Fruit fly (Drosophila melanogaster) whole organism, embryonic: ENCODE data around the gene ebd1.

ENCODE experiments used
- CG10209 ChIP-seq: fragments of 200-800 bp; sonication (Bioruptor generic); optimal IDR thresholded peaks from 3 replicates; lab custom pipeline; 2017; ENCODE audit warnings: missing biosample characterization, mild to moderate bottlenecking, missing genetic modification characterization, missing genetic modification reagents
- CG12219 ChIP-seq: fragments of 200-800 bp; sonication (Bioruptor generic); optimal IDR thresholded peaks from 3 replicates; lab custom pipeline; 2018; ENCODE audit warnings: missing biosample characterization, mild to moderate bottlenecking, missing genetic modification characterization
- CG12236 ChIP-seq: fragments of 200-800 bp; sonication (Bioruptor generic); optimal IDR thresholded peaks from 2 replicates; lab custom pipeline; 2016; ENCODE audit warnings: missing biosample characterization, missing genetic modification characterization
- CG13123 ChIP-seq: fragments of 200-800 bp; sonication (Bioruptor generic); optimal IDR thresholded peaks from 2 replicates; lab custom pipeline; 2016; ENCODE audit warnings: missing biosample characterization, missing genetic modification characterization
- CG13296 ChIP-seq: fragments of 200-800 bp; sonication (Bioruptor generic); optimal IDR thresholded peaks from 3 replicates; lab custom pipeline; 2018; ENCODE audit warnings: missing biosample characterization, mild to moderate bottlenecking, missing genetic modification characterization
- CG13894 ChIP-seq: fragments of 200-800 bp; sonication (Bioruptor generic); optimal IDR thresholded peaks from 3 replicates; lab custom pipeline; 2018; ENCODE audit warnings: missing biosample characterization, mild to moderate bottlenecking, missing genetic modification characterization, moderate library complexity
- CG14860 ChIP-seq: fragments of 200-800 bp; sonication (Bioruptor generic); IDR thresholded peaks from 3 replicates; pipeline ENCODE4 v1.3.6; 2022; ENCODE audit warnings: missing biosample characterization, missing genetic modification characterization; ENCODE audit not compliant: partially characterized antibody
- CG1792 ChIP-seq: fragments of 200-800 bp; sonication (Bioruptor generic); optimal IDR thresholded peaks from 2 replicates; lab custom pipeline; 2016; ENCODE audit warnings: missing biosample characterization, missing genetic modification characterization
- CG1832 ChIP-seq: fragments of 200-800 bp; sonication (Bioruptor generic); optimal IDR thresholded peaks from 2 replicates; lab custom pipeline; 2017; ENCODE audit warnings: missing biosample characterization, mild to moderate bottlenecking, missing genetic modification characterization, inconsistent platforms
- CG18476 ChIP-seq: fragments of 200-800 bp; sonication (Bioruptor generic); optimal IDR thresholded peaks from 2 replicates; lab custom pipeline; 2016; ENCODE audit warnings: missing biosample characterization, mild to moderate bottlenecking, missing genetic modification characterization
- CG2199 ChIP-seq: fragments of 200-800 bp; sonication (Bioruptor generic); IDR thresholded peaks from 3 replicates; pipeline ENCODE4 v1.3.6; 2022; ENCODE audit warnings: missing biosample characterization, missing genetic modification characterization
- CG33213 ChIP-seq: fragments of 200-800 bp; sonication (Bioruptor generic); optimal IDR thresholded peaks from 3 replicates; lab custom pipeline; 2016; ENCODE audit warnings: missing biosample characterization, missing genetic modification characterization
- CG34376 ChIP-seq: fragments of 200-800 bp; sonication (Bioruptor generic); optimal IDR thresholded peaks from 2 replicates; lab custom pipeline; 2018; ENCODE audit warnings: missing biosample characterization, mild to moderate bottlenecking, missing genetic modification characterization
- CG3838 ChIP-seq: fragments of 200-800 bp; sonication (Bioruptor generic); optimal IDR thresholded peaks from 3 replicates; lab custom pipeline; 2016; ENCODE audit warnings: missing biosample characterization, missing genetic modification characterization
- CG4424 ChIP-seq: fragments of 200-800 bp; sonication (Bioruptor generic); optimal IDR thresholded peaks from 3 replicates; lab custom pipeline; 2016; ENCODE audit warnings: missing biosample characterization, missing genetic modification characterization
- CG4820 ChIP-seq: fragments of 200-800 bp; sonication (Bioruptor generic); optimal IDR thresholded peaks from 3 replicates; lab custom pipeline; 2016; ENCODE audit warnings: missing biosample characterization, missing genetic modification characterization
- CG6272 ChIP-seq: fragments of 200-800 bp; sonication (Bioruptor generic); IDR thresholded peaks from 2 replicates; pipeline ENCODE4 v1.3.6; 2022; ENCODE audit warnings: missing biosample characterization, missing genetic modification characterization
- CG6765 ChIP-seq: fragments of 200-800 bp; sonication (Bioruptor generic); optimal IDR thresholded peaks from 3 replicates; lab custom pipeline; 2017; ENCODE audit warnings: missing biosample characterization, mild to moderate bottlenecking, missing genetic modification characterization
- CG7987 ChIP-seq: fragments of 200-800 bp; sonication (Bioruptor generic); optimal IDR thresholded peaks from 2 replicates; lab custom pipeline; 2018; ENCODE audit warnings: missing biosample characterization, mild to moderate bottlenecking, missing genetic modification characterization, moderate library complexity
- CG8478 ChIP-seq: fragments of >200 bp; optimal IDR thresholded peaks from 2 replicates; lab custom pipeline; 2018
- CG9797 ChIP-seq: fragments of 200-800 bp; sonication (Bioruptor generic); optimal IDR thresholded peaks from 3 replicates; lab custom pipeline; 2018; ENCODE audit warnings: missing biosample characterization, mild to moderate bottlenecking, missing genetic modification characterization
- Camta ChIP-seq: fragments of 200-800 bp; sonication (Bioruptor generic); optimal IDR thresholded peaks from 2 replicates; lab custom pipeline; 2016; ENCODE audit warnings: missing biosample characterization, missing genetic modification characterization
- Dbx ChIP-seq: fragments of 200-800 bp; sonication (Bioruptor generic); IDR thresholded peaks from 3 replicates; pipeline ENCODE4 v1.3.6; 2022; ENCODE audit warnings: missing biosample characterization, missing genetic modification characterization
- ERR ChIP-seq: fragments of 200-800 bp; sonication (Bioruptor generic); optimal IDR thresholded peaks from 2 replicates; lab custom pipeline; 2016; ENCODE audit warnings: missing biosample characterization, missing genetic modification characterization
- Fer2 ChIP-seq: fragments of 200-800 bp; sonication (Bioruptor generic); optimal IDR thresholded peaks from 2 replicates; lab custom pipeline; 2018; ENCODE audit warnings: missing biosample characterization, mild to moderate bottlenecking, missing genetic modification characterization, moderate library complexity
- Gug ChIP-seq: fragments of 200-800 bp; sonication (Bioruptor generic); IDR thresholded peaks from 4 replicates; pipeline ENCODE4 v1.3.6; 2022; ENCODE audit warnings: missing biosample characterization, missing genetic modification characterization
- HmgZ ChIP-seq: fragments of 200-800 bp; sonication (Bioruptor generic); optimal IDR thresholded peaks from 2 replicates; lab custom pipeline; 2018; ENCODE audit warnings: missing biosample characterization, mild to moderate bottlenecking, missing genetic modification characterization
- Lpt ChIP-seq: fragments of >200 bp; optimal IDR thresholded peaks from 2 replicates; lab custom pipeline; 2018; ENCODE audit warnings: missing biosample characterization, missing genetic modification characterization
- Mad ChIP-seq: fragments of 200-800 bp; sonication (Bioruptor generic); optimal IDR thresholded peaks from 2 replicates; lab custom pipeline; 2016; ENCODE audit warnings: missing biosample characterization, missing genetic modification characterization
- Stat92E ChIP-seq, 3 experiments: fragments of >200 bp in 2 of 3; fragments of 200-800 bp in 1 of 3; sonication (Bioruptor generic) in 1 of 3; optimal IDR thresholded peaks; 2 replicates each; lab custom pipeline; 2017 to 2019; ENCODE audit warnings: missing biosample characterization in 3 of 3, missing genetic modification characterization in 3 of 3, mild to moderate bottlenecking in 1 of 3, moderate library complexity in 1 of 3
- Trl ChIP-seq, 3 experiments: fragments of >200 bp in 2 of 3; fragments of 200-800 bp in 1 of 3; sonication (Bioruptor generic) in 1 of 3; optimal IDR thresholded peaks; 2 replicates in 1 of 3; 3 replicates in 2 of 3; lab custom pipeline; 2016 to 2017; ENCODE audit warnings: missing biosample characterization in 1 of 3, missing genetic modification characterization in 1 of 3
- Vsx1 ChIP-seq: fragments of 200-800 bp; sonication (Bioruptor generic); optimal IDR thresholded peaks from 2 replicates; lab custom pipeline; 2017; ENCODE audit warnings: missing biosample characterization, mild to moderate bottlenecking, missing genetic modification characterization, missing genetic modification reagents
- abd-A ChIP-seq: fragments of 200-800 bp; sonication (Bioruptor generic); optimal IDR thresholded peaks from 3 replicates; lab custom pipeline; 2019; ENCODE audit warnings: missing biosample characterization, mild to moderate bottlenecking, missing genetic modification characterization, moderate library complexity
- bab2 ChIP-seq: fragments of 200-800 bp; sonication (Bioruptor generic); optimal IDR thresholded peaks from 2 replicates; lab custom pipeline; 2016; ENCODE audit warnings: missing biosample characterization, missing genetic modification characterization
- crol ChIP-seq: fragments of 200-800 bp; sonication (Bioruptor generic); IDR thresholded peaks from 2 replicates; pipeline ENCODE4 v1.3.6; 2022; ENCODE audit warnings: missing biosample characterization, missing genetic modification characterization
- dan ChIP-seq: fragments of 200-800 bp; sonication (Bioruptor generic); IDR thresholded peaks from 2 replicates; pipeline ENCODE4 v1.3.6; 2022; ENCODE audit warnings: missing biosample characterization, missing genetic modification characterization
- dysf ChIP-seq: fragments of 200-800 bp; sonication (Bioruptor generic); IDR thresholded peaks from 3 replicates; pipeline ENCODE4 v1.3.6; 2022; ENCODE audit warnings: missing biosample characterization, missing genetic modification characterization
- eve ChIP-seq, 2 experiments: fragments of >200 bp; optimal IDR thresholded peaks; 2 replicates each; lab custom pipeline; 2017; ENCODE audit warnings: missing biosample characterization in 2 of 2, missing genetic modification characterization in 2 of 2
- fd64A ChIP-seq: fragments of 200-800 bp; sonication (Bioruptor generic); optimal IDR thresholded peaks from 3 replicates; lab custom pipeline; 2018; ENCODE audit warnings: missing biosample characterization, mild to moderate bottlenecking, missing genetic modification characterization
- jing ChIP-seq: fragments of 200-800 bp; sonication (Bioruptor generic); optimal IDR thresholded peaks from 2 replicates; lab custom pipeline; 2018; ENCODE audit warnings: missing biosample characterization, mild to moderate bottlenecking, missing genetic modification characterization
- jumu ChIP-seq: fragments of 200-800 bp; sonication (Bioruptor generic); optimal IDR thresholded peaks from 3 replicates; lab custom pipeline; 2016; ENCODE audit warnings: missing biosample characterization, missing genetic modification characterization
- nom ChIP-seq: fragments of 200-800 bp; sonication (Bioruptor generic); optimal IDR thresholded peaks from 2 replicates; lab custom pipeline; 2017; ENCODE audit warnings: missing biosample characterization, missing genetic modification characterization, mild to moderate bottlenecking, moderate library complexity, missing genetic modification reagents
- odd ChIP-seq: fragments of 200-800 bp; sonication (Bioruptor generic); optimal IDR thresholded peaks from 2 replicates; lab custom pipeline; 2017; ENCODE audit warnings: missing biosample characterization, mild to moderate bottlenecking, missing genetic modification characterization
- otp ChIP-seq: fragments of 200-800 bp; sonication (Bioruptor generic); IDR thresholded peaks from 3 replicates; pipeline ENCODE4, ENCODE4 v1.3.6; 2022; ENCODE audit warnings: missing biosample characterization, missing genetic modification characterization
- pfk ChIP-seq: fragments of 200-800 bp; sonication (Bioruptor generic); optimal IDR thresholded peaks from 2 replicates; lab custom pipeline; 2018; ENCODE audit warnings: missing biosample characterization, mild to moderate bottlenecking, missing genetic modification characterization, moderate library complexity
- salm ChIP-seq: fragments of 200-800 bp; sonication (Bioruptor generic); optimal IDR thresholded peaks from 2 replicates; lab custom pipeline; 2018; ENCODE audit warnings: missing biosample characterization, mild to moderate bottlenecking, missing genetic modification characterization
- sens-2 ChIP-seq: fragments of 200-800 bp; sonication (Bioruptor generic); IDR thresholded peaks from 2 replicates; pipeline ENCODE4 v1.3.6; 2022; ENCODE audit warnings: missing biosample characterization, missing genetic modification characterization
- toy ChIP-seq: fragments of 200-800 bp; sonication (Bioruptor generic); IDR thresholded peaks from 2 replicates; pipeline ENCODE4 v1.3.6; 2022; ENCODE audit warnings: missing biosample characterization, missing genetic modification characterization
- tx ChIP-seq: fragments of 200-800 bp; sonication (Bioruptor generic); optimal IDR thresholded peaks from 2 replicates; lab custom pipeline; 2016; ENCODE audit warnings: missing biosample characterization, missing genetic modification characterization
- vfl ChIP-seq: fragments of 200-800 bp; sonication (Bioruptor generic); optimal IDR thresholded peaks from 2 replicates; lab custom pipeline; 2016; ENCODE audit warnings: missing biosample characterization, missing genetic modification characterization
- vvl ChIP-seq: fragments of 200-800 bp; sonication (Bioruptor generic); IDR thresholded peaks from 2 replicates; pipeline ENCODE4 v1.3.6; 2022; ENCODE audit warnings: missing biosample characterization, missing genetic modification characterization

The ebd1 gene

DNA sequence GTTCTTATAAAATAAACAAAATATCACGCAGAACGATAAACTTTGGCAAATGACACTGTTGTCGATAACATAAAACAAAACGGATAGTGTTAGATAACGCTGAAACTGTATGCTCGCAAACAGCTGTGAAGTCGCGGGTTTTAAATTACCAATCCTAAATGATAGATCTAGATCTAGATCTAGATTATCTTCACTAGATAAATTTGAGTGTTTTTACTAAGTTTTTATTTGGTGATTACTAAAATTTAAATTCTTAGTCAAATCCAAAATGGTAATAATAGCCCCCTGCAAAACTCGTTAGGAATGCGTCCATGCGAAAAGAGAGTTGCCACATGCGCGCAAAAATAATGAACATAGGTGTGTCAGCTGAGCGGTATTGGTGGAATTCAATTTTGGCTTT is 31.3 kb downstream of the ebd1 start, which contains the start of the genes MED30 and Rev1 (continued):
- TF ChIP-seq CG4820 (peak; percentile 80), Lpt (no peak), CG1792 (peak; percentile 93), Dbx (GFP tag; lab: Robert Waterston, UW) (peak; percentile 94), vvl (GFP tag; lab: Robert Waterston, UW) (peak; percentile 83), salm (peak; percentile 81), Stat92E (GFP tag; optimal IDR thresholded peaks at IDR 0.05; lab: Kevin White, UChicago) (no peak), eve (GFP tag; optimal IDR thresholded peaks at IDR 0.05; lab: Kevin White, UChicago) (no peak), CG2199 (GFP tag; lab: Robert Waterston, UW) (peak; percentile 93), ERR (GFP tag; lab: Kevin White, UChicago) (peak; percentile 94), abd-A (no peak), toy (GFP tag; lab: Robert Waterston, UW) (peak; percentile 63; the same call in 1 of the 2 replicates), CG13296 (GFP tag; lab: Kevin White, UChicago) (peak; percentile 93), CG12219 (GFP tag; lab: Kevin White, UChicago) (peak; percentile 87), sens-2 (GFP tag; lab: Robert Waterston, UW) (0 out of 2 replicates have a peak, but pooled peaks have one; percentile 55), Fer2 (peak; percentile 94), CG8478 (no peak), CG3838 (GFP tag; lab: Kevin White, UChicago) (peak; percentile 82), CG1832 (GFP tag; lab: Kevin White, UChicago) (no peak), otp (GFP tag; lab: Robert Waterston, UW) (peak; percentile 88), jing (GFP tag; lab: Kevin White, UChicago) (peak; percentile 81), CG4424 (GFP tag; lab: Kevin White, UChicago) (peak; percentile 91), CG10209 (peak; percentile 92), HmgZ (tag; lab: Kevin White, UChicago) (peak; percentile 96), CG9797 (GFP tag; lab: Kevin White, UChicago) (peak; percentile 45), nom (GFP tag; lab: Kevin White, UChicago) (peak; percentile 71), Gug (GFP tag; lab: Robert Waterston, UW) (peak; percentile 95), CG6765 (GFP tag; lab: Kevin White, UChicago) (peak; percentile 86), CG6272 (GFP tag; lab: Robert Waterston, UW) (peak; percentile 86), odd (GFP tag; lab: Kevin White, UChicago) (no peak), CG14860 (no peak), vfl (peak; percentile 97), crol (GFP tag; lab: Robert Waterston, UW) (no peak), Vsx1 (GFP tag; lab: Kevin White, UChicago) (peak; percentile 77), CG33213 (peak; percentile 97), CG18476 (GFP tag; lab: Kevin White, UChicago) (peak; percentile 91), CG34376 (peak; percentile 91), tx (GFP tag; lab: Kevin White, UChicago) (peak; percentile 97), Camta (GFP tag; lab: Kevin White, UChicago) (peak; percentile 95), CG13123 (GFP tag; lab: Kevin White, UChicago) (peak; percentile 91), Trl (optimal IDR thresholded peaks at IDR 0.05; lab: Kevin White, UChicago) (no peak), Trl (GFP tag; optimal IDR thresholded peaks at IDR 0.05; lab: Kevin White, UChicago) (peak; percentile 98), bab2 (GFP tag; lab: Kevin White, UChicago) (peak; percentile 98), Mad (GFP tag; lab: Kevin White, UChicago) (peak; percentile 95), CG12236 (GFP tag; lab: Kevin White, UChicago) (peak; percentile 87), dysf (GFP tag; lab: Robert Waterston, UW) (peak; percentile 93), fd64A (peak; percentile 65), pfk (GFP tag; lab: Kevin White, UChicago) (peak; percentile 20), dan (GFP tag; lab: Robert Waterston, UW) (0 out of 2 replicates have a peak, but pooled peaks have one; percentile 46), CG7987 (GFP tag; lab: Kevin White, UChicago) (peak; percentile 90), CG13894 (tag; lab: Kevin White, UChicago) (no peak), jumu (GFP tag; lab: Kevin White, UChicago) (peak; percentile 97)
